Worm (Caenorhabditis elegans): ENCODE measurements around the gene clec-147.

Gene clec-147

DNA sequence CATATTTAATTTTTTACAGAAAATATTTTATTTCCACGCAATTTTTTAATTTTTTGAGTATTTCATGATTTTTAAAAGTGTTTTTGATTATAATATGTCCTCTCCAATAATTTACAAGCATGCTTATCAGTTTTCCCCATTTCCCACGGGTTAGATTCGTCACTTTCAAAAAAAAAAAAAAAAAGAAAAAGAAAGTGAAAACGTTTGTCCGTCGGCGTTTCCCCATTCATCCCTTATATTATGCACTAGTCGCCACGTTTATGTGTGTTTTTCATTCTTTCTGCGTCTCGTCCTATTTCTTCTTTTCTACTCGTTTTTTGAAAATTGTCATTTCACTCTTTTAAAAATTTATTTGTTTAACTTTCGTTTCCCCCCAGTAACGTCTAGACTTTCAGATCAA is 48.2 kb downstream of the clec-147 start, which contains the start of gene vnut-1 (continued):
- TF ChIP-seq F10B5.3 (tag; optimal IDR thresholded peaks at IDR 0.05) (no peak), egl-27 (tag; optimal IDR thresholded peaks at IDR 0.05) (no peak), ceh-20 (GFP tag; IDR thresholded peaks at IDR 0.05) (no peak), tra-1 (GFP tag; IDR thresholded peaks at IDR 0.05) (no peak), lin-13 (GFP tag; optimal IDR thresholded peaks at IDR 0.05) (no peak), duxl-1 (tag; optimal IDR thresholded peaks at IDR 0.05; ENCODE audit: poor library complexity) (no peak), saeg-2 (GFP tag; IDR thresholded peaks at IDR 0.05) (no peak), F26F4.8 (GFP tag; conservative IDR thresholded peaks at IDR 0.05) (no peak), Y75B8A.6 (GFP tag; IDR thresholded peaks at IDR 0.05) (no peak), nhr-237 (tag; optimal IDR thresholded peaks at IDR 0.05) (no peak), lir-3 (tag; optimal IDR thresholded peaks at IDR 0.05) (no peak), zip-2 (tag; optimal IDR thresholded peaks at IDR 0.05) (no peak), D1046.2 (GFP tag; IDR thresholded peaks at IDR 0.05) (no peak), ZK337.2 (GFP tag; IDR thresholded peaks at IDR 0.05) (no peak), zip-11 (GFP tag; IDR thresholded peaks at IDR 0.05) (no peak), mdt-29 (GFP tag; IDR thresholded peaks at IDR 0.05) (no peak), snpc-1.2 (GFP tag; IDR thresholded peaks at IDR 0.05) (no peak), jun-1 (tag; optimal IDR thresholded peaks at IDR 0.05) (no peak), daf-16 (GFP tag; optimal IDR thresholded peaks at IDR 0.05) (no peak), daf-16 (tag; optimal IDR thresholded peaks at IDR 0.05) (peak; percentile 70), sdz-12 (GFP tag; optimal IDR thresholded peaks at IDR 0.05) (no peak), aha-1 (tag) (peak; percentile 97), ztf-11 (tag; optimal IDR thresholded peaks at IDR 0.05) (no peak), snpc-4 (tag; optimal IDR thresholded peaks at IDR 0.05) (no peak), spr-1 (tag; optimal IDR thresholded peaks at IDR 0.05) (no peak), spr-3 (GFP tag; optimal IDR thresholded peaks at IDR 0.05) (no peak), dmd-6 (GFP tag; IDR thresholded peaks at IDR 0.05) (peak; percentile 43), mdl-1 (tag; optimal IDR thresholded peaks at IDR 0.05) (peak in 1 of 2 experiments; percentile 72), nhr-77 (tag; optimal IDR thresholded peaks at IDR 0.05) (peak; percentile 92), zag-1 (tag; optimal IDR thresholded peaks at IDR 0.05) (no peak), T26A8.4 (GFP tag; IDR thresholded peaks at IDR 0.05) (no peak), R02D3.7 (tag; optimal IDR thresholded peaks at IDR 0.05) (no peak), hlh-30 (tag; optimal IDR thresholded peaks at IDR 0.05; ENCODE audit: insufficient read depth) (peak; percentile 55), mxl-2 (GFP tag; conservative IDR thresholded peaks at IDR 0.05) (no peak), ZK546.5 (tag; optimal IDR thresholded peaks at IDR 0.05) (no peak), rbr-2 (tag; optimal IDR thresholded peaks at IDR 0.05) (no peak), unc-39 (tag; optimal IDR thresholded peaks at IDR 0.05) (no peak), lin-39 (tag; optimal IDR thresholded peaks at IDR 0.05) (no peak), mep-1 (tag; optimal IDR thresholded peaks at IDR 0.05) (peak; percentile 66), F44E2.7 (GFP tag; IDR thresholded peaks at IDR 0.05) (no peak), hif-1 (tag; optimal IDR thresholded peaks at IDR 0.05) (peak in 1 of 2 experiments; percentile 62), nhr-25 (tag; optimal IDR thresholded peaks at IDR 0.05; ENCODE audit: borderline replicate concordance, insufficient read depth) (no peak), ztf-7 (tag; optimal IDR thresholded peaks at IDR 0.05) (no peak), ama-1 (optimal IDR thresholded peaks at IDR 0.05) (no peak), nhr-48 (tag; optimal IDR thresholded peaks at IDR 0.05) (peak; percentile 57), lin-15B (tag; optimal IDR thresholded peaks at IDR 0.05) (no peak), lin-38 (GFP tag; IDR thresholded peaks at IDR 0.05) (no peak), ces-1 (GFP tag; optimal IDR thresholded peaks at IDR 0.05) (no peak), unc-62 (GFP tag; optimal IDR thresholded peaks at IDR 0.05 in 1 of 2) (no peak), unc-62 (tag; optimal IDR thresholded peaks at IDR 0.05) (no peak), madf-9 (GFP tag; conservative IDR thresholded peaks at IDR 0.05) (no peak), daf-12 (tag; optimal IDR thresholded peaks at IDR 0.05) (no peak), mes-2 (tag; optimal IDR thresholded peaks at IDR 0.05; ENCODE audit: poor library complexity, severe bottlenecking) (no peak)
